Worm (Caenorhabditis elegans): Measurements from ENCODE around the gene pbo-4.

The pbo-4 gene

ce11 chrX:10963453-10964046, 9.6 kb downstream of the pbo-4 start, which contains the start of gene nas-10:
Gene nas-10 (minus strand): TSS chrX:10963503.
- peak; percentile 75; the same call in 1 of the 2 replicates for TF ChIP-seq bed-1 (GFP tag; IDR thresholded peaks at IDR 0.05)
- TF ChIP-seq mel-28 (tag; optimal IDR thresholded peaks at IDR 0.05; ENCODE audit: borderline replicate concordance) = peak; percentile 40
- peak; percentile 78; the same call in 1 of the 2 replicates for TF ChIP-seq ztf-25 (GFP tag; IDR thresholded peaks at IDR 0.05)
- TF ChIP-seq B0261.1 (tag; optimal IDR thresholded peaks at IDR 0.05) = peak; percentile 97
- TF ChIP-seq B0336.3 (GFP tag; IDR thresholded peaks at IDR 0.05) = no peak
- TF ChIP-seq B0035.1 (tag; optimal IDR thresholded peaks at IDR 0.05) = peak; percentile 64
- TF ChIP-seq ztf-6 (GFP tag; IDR thresholded peaks at IDR 0.05) = no peak
- no peak for TF ChIP-seq B0019.2 (GFP tag; conservative IDR thresholded peaks at IDR 0.05)
- TF ChIP-seq ceh-58 (GFP tag; IDR thresholded peaks at IDR 0.05) = 0 out of 2 replicates have a peak, but pooled peaks have one; percentile 47
- no peak for TF ChIP-seq F55B11.4 (tag; optimal IDR thresholded peaks at IDR 0.05; ENCODE audit: borderline replicate concordance, insufficient read depth)
- TF ChIP-seq mcd-1 (GFP tag; IDR thresholded peaks at IDR 0.05) = no peak; the same call in 1 of the 2 replicates
- peak; percentile 68 for TF ChIP-seq mxl-1 (tag; optimal IDR thresholded peaks at IDR 0.05)
- peak; percentile 73 for TF ChIP-seq rcor-1 (GFP tag; IDR thresholded peaks at IDR 0.05)
- no peak for TF ChIP-seq Y53G8AR.9 (GFP tag; conservative IDR thresholded peaks at IDR 0.05)
- TF ChIP-seq repo-1 (tag; optimal IDR thresholded peaks at IDR 0.05) = no peak
- peak; percentile 2 for TF ChIP-seq sptf-2 (GFP tag; optimal IDR thresholded peaks at IDR 0.05)
- TF ChIP-seq madf-3 (GFP tag; IDR thresholded peaks at IDR 0.05) = no peak
- TF ChIP-seq ceh-40 (GFP tag; IDR thresholded peaks at IDR 0.05) = peak; percentile 72; the same call in 1 of the 2 replicates
- peak; percentile 35 for TF ChIP-seq ccch-3 (GFP tag; optimal IDR thresholded peaks at IDR 0.05)
- TF ChIP-seq Y56A3A.18 (GFP tag; IDR thresholded peaks at IDR 0.05) = peak; percentile 93
- peak; percentile 86 for TF ChIP-seq nhr-90 (tag; optimal IDR thresholded peaks at IDR 0.05)
- peak; percentile 83 for TF ChIP-seq madf-10 (tag; optimal IDR thresholded peaks at IDR 0.05)
- TF ChIP-seq gei-17 (GFP tag; optimal IDR thresholded peaks at IDR 0.05) = no peak
- no peak for TF ChIP-seq pha-4 (tag; optimal IDR thresholded peaks at IDR 0.05)
- TF ChIP-seq nfyb-1 (GFP tag; IDR thresholded peaks at IDR 0.05) = peak; percentile 85
- TF ChIP-seq tbx-9 (tag; optimal IDR thresholded peaks at IDR 0.05; ENCODE audit: borderline replicate concordance) = no peak
- TF ChIP-seq ztf-18 (tag; optimal IDR thresholded peaks at IDR 0.05) = peak; percentile 69
- no peak for TF ChIP-seq unc-62 (GFP tag; optimal IDR thresholded peaks at IDR 0.05)
- 0 out of 2 replicates have a peak, but pooled peaks have one; percentile 38 for TF ChIP-seq cebp-2 (GFP tag; IDR thresholded peaks at IDR 0.05)
- peak; percentile 89 for TF ChIP-seq mes-4 (tag; optimal IDR thresholded peaks at IDR 0.05)
- peak; percentile 64 for TF ChIP-seq nhr-179 (tag; optimal IDR thresholded peaks at IDR 0.05)
- TF ChIP-seq lin-40 (tag; optimal IDR thresholded peaks at IDR 0.05) = no peak
- peak; percentile 58 for TF ChIP-seq snpc-1.1 (tag; optimal IDR thresholded peaks at IDR 0.05; ENCODE audit: insufficient read depth)
- TF ChIP-seq ceh-91 (GFP tag; IDR thresholded peaks at IDR 0.05) = no peak
- peak; percentile 41 for TF ChIP-seq athp-1 (tag; optimal IDR thresholded peaks at IDR 0.05)
- no peak for TF ChIP-seq hlh-26 (GFP tag; conservative IDR thresholded peaks at IDR 0.05)
- TF ChIP-seq ceh-27 (GFP tag; optimal IDR thresholded peaks at IDR 0.05) = peak; percentile 40
- peak; percentile 9 for TF ChIP-seq somi-1 (GFP tag; optimal IDR thresholded peaks at IDR 0.05)
- TF ChIP-seq ztf-22 (GFP tag; optimal IDR thresholded peaks at IDR 0.05) = no peak
- no peak for TF ChIP-seq F23B12.7 (tag; optimal IDR thresholded peaks at IDR 0.05; ENCODE audit: insufficient read depth)
- no peak for TF ChIP-seq nhr-120 (GFP tag; IDR thresholded peaks at IDR 0.05)
- peak; percentile 4 for TF ChIP-seq F57A8.1 (GFP tag; optimal IDR thresholded peaks at IDR 0.05)
- TF ChIP-seq tbp1 (GFP tag; optimal IDR thresholded peaks at IDR 0.05) = peak; percentile 99
- TF ChIP-seq lag-1 (GFP tag; IDR thresholded peaks at IDR 0.05) = no peak
- TF ChIP-seq let-526 (GFP tag; IDR thresholded peaks at IDR 0.05) = peak; percentile 81
- no peak for TF ChIP-seq zfh-2 (GFP tag; conservative IDR thresholded peaks at IDR 0.05)
- peak; percentile 59 for TF ChIP-seq nhr-27 (tag; optimal IDR thresholded peaks at IDR 0.05)
- no peak for TF ChIP-seq nhr-80 (tag; optimal IDR thresholded peaks at IDR 0.05)

All from whole organism, young adult.